Worm (Caenorhabditis elegans) whole organism, L4 larva: ENCODE measurements around the gene E_BE45912.2.

Experiments used
- F10B5.3 ChIP-seq: sonication (generic microtip); optimal IDR thresholded peaks from 2 replicates; lab custom pipeline; 2016; ENCODE audit warnings: mild to moderate bottlenecking, missing genetic modification characterization, missing compliant biosample characterization
- F26F4.8 ChIP-seq: fragments of 200-800 bp; sonication (Bioruptor generic); conservative IDR thresholded peaks from 2 replicates; pipeline ENCODE4 v1.3.6; 2022; ENCODE audit warnings: missing genetic modification characterization, missing compliant biosample characterization
- F44E2.7 ChIP-seq: fragments of 200-800 bp; sonication (Bioruptor generic); IDR thresholded peaks from 2 replicates; pipeline ENCODE4 v2.1.2; 2022; ENCODE audit warnings: missing genetic modification characterization, missing compliant biosample characterization
- F49E8.2 ChIP-seq: sonication (generic microtip); optimal IDR thresholded peaks from 2 replicates; lab custom pipeline; 2016; ENCODE audit warnings: missing compliant biosample characterization, mild to moderate bottlenecking, missing genetic modification characterization, borderline replicate concordance
- R02D3.7 ChIP-seq: fragments of 150-350 bp; sonication (generic microtip); optimal IDR thresholded peaks from 3 replicates; lab custom pipeline; 2014; ENCODE audit warnings: missing biosample characterization, missing genetic modification characterization
- T26A8.4 ChIP-seq: fragments of 200-800 bp; sonication (Bioruptor generic); IDR thresholded peaks from 2 replicates; pipeline ENCODE4 v1.3.6; 2022; ENCODE audit warnings: missing genetic modification characterization, missing compliant biosample characterization
- Y48G9A.11 ChIP-seq: fragments of 200-800 bp; sonication (Bioruptor generic); IDR thresholded peaks from 2 replicates; pipeline ENCODE4 v1.3.6; 2022; ENCODE audit warnings: missing genetic modification reagents, missing genetic modification characterization, missing compliant biosample characterization
- Y75B8A.6 ChIP-seq: fragments of 200-800 bp; sonication (Bioruptor generic); IDR thresholded peaks from 2 replicates; pipeline ENCODE4 v1.3.6; 2022; ENCODE audit warnings: missing genetic modification reagents, missing genetic modification characterization, missing compliant biosample characterization
- ZK337.2 ChIP-seq: fragments of 200-800 bp; sonication (Bioruptor generic); IDR thresholded peaks from 2 replicates; pipeline ENCODE4 v1.3.6; 2022; ENCODE audit warnings: missing genetic modification reagents, missing genetic modification characterization, missing compliant biosample characterization
- ZK546.5 ChIP-seq, 2 experiments: sonication (generic microtip); optimal IDR thresholded peaks; 2 replicates each; lab custom pipeline; 2017; ENCODE audit warnings: missing biosample characterization in 2 of 2, missing genetic modification characterization in 2 of 2
- arid-1 ChIP-seq: fragments of 200-800 bp; sonication (Bioruptor generic); conservative IDR thresholded peaks from 2 replicates; pipeline ENCODE4 v1.3.6; 2022; ENCODE audit warnings: missing genetic modification reagents, missing genetic modification characterization, missing compliant biosample characterization
- attf-4 ChIP-seq: sonication (generic microtip); optimal IDR thresholded peaks from 3 replicates; lab custom pipeline; 2017; ENCODE audit warnings: missing biosample characterization, missing genetic modification characterization
- ceh-20 ChIP-seq: fragments of 200-800 bp; sonication (Bioruptor generic); IDR thresholded peaks from 2 replicates; pipeline ENCODE4 v1.3.6; 2022; ENCODE audit warnings: missing genetic modification reagents, missing genetic modification characterization, missing compliant biosample characterization
- ceh-28 ChIP-seq: fragments of 150-350 bp; optimal IDR thresholded peaks from 2 replicates; lab custom pipeline; 2014; ENCODE audit warnings: missing biosample characterization, missing genetic modification reagents, missing genetic modification characterization
- ceh-32 ChIP-seq: sonication (generic microtip); optimal IDR thresholded peaks from 2 replicates; lab custom pipeline; 2016; ENCODE audit warnings: mild to moderate bottlenecking, missing genetic modification characterization, missing compliant biosample characterization; ENCODE audit not compliant: poor library complexity
- ceh-44 ChIP-seq: fragments of 200-800 bp; sonication (Bioruptor generic); IDR thresholded peaks from 2 replicates; pipeline ENCODE4 v1.3.6; 2022; ENCODE audit warnings: missing genetic modification reagents, missing genetic modification characterization, missing compliant biosample characterization
- daf-19 ChIP-seq: fragments of 200-800 bp; sonication (Bioruptor generic); conservative IDR thresholded peaks from 2 replicates; pipeline ENCODE4 v1.3.6; 2022; ENCODE audit warnings: missing genetic modification characterization, missing compliant biosample characterization
- dmd-8 ChIP-seq: fragments of 200-800 bp; sonication (Bioruptor generic); IDR thresholded peaks from 2 replicates; pipeline ENCODE4 v1.3.6; 2022; ENCODE audit warnings: missing genetic modification characterization, missing compliant biosample characterization
- dmd-9 ChIP-seq: fragments of 200-800 bp; sonication (Bioruptor generic); IDR thresholded peaks from 2 replicates; pipeline ENCODE4 v1.3.6; 2022; ENCODE audit warnings: missing genetic modification reagents, missing genetic modification characterization, missing compliant biosample characterization
- dpl-1 ChIP-seq: fragments of 150-350 bp; optimal IDR thresholded peaks from 2 replicates; lab custom pipeline; 2014; ENCODE audit warnings: missing biosample characterization, missing genetic modification reagents, missing genetic modification characterization
- dve-1 ChIP-seq: sonication (generic microtip); optimal IDR thresholded peaks from 2 replicates; lab custom pipeline; 2017; ENCODE audit warnings: antibody characterized with exemption, mild to moderate bottlenecking, missing genetic modification characterization, missing compliant biosample characterization; ENCODE audit not compliant: insufficient read depth
- fos-1 ChIP-seq: fragments of 150-350 bp; optimal IDR thresholded peaks from 2 replicates; lab custom pipeline; 2014; ENCODE audit warnings: missing biosample characterization, missing genetic modification characterization
- jun-1 ChIP-seq: fragments of 150-350 bp; optimal IDR thresholded peaks from 2 replicates; lab custom pipeline; 2014; ENCODE audit warnings: missing biosample characterization, missing genetic modification reagents, missing genetic modification characterization
- lim-7 ChIP-seq: fragments of 200-800 bp; sonication (Bioruptor generic); IDR thresholded peaks from 2 replicates; pipeline ENCODE4 v1.3.6; 2022; ENCODE audit warnings: missing genetic modification characterization, missing compliant biosample characterization
- lin-1 ChIP-seq: fragments of 200-800 bp; sonication (Bioruptor generic); IDR thresholded peaks from 2 replicates; pipeline ENCODE4 v1.3.6; 2022; ENCODE audit warnings: missing genetic modification reagents, missing genetic modification characterization, missing compliant biosample characterization
- lin-13 ChIP-seq: fragments of 150-350 bp; optimal IDR thresholded peaks from 2 replicates; lab custom pipeline; 2014; ENCODE audit warnings: missing biosample characterization, missing genetic modification reagents, missing genetic modification characterization
- lin-15B ChIP-seq: fragments of 150-350 bp; sonication (generic microtip); optimal IDR thresholded peaks from 3 replicates; lab custom pipeline; 2014; ENCODE audit warnings: missing biosample characterization, missing genetic modification characterization
- lin-29 ChIP-seq: fragments of 200-800 bp; sonication (Bioruptor generic); IDR thresholded peaks from 2 replicates; pipeline ENCODE4 v1.3.6; 2022; ENCODE audit warnings: missing genetic modification reagents, missing genetic modification characterization, missing compliant biosample characterization
- lin-38 ChIP-seq: fragments of 200-800 bp; sonication (Bioruptor generic); IDR thresholded peaks from 2 replicates; pipeline ENCODE4 v1.3.6; 2022; ENCODE audit warnings: missing genetic modification reagents, missing genetic modification characterization, missing compliant biosample characterization
- lin-39 ChIP-seq: fragments of 150-350 bp; optimal IDR thresholded peaks from 2 replicates; lab custom pipeline; 2014; ENCODE audit warnings: missing biosample characterization, missing genetic modification reagents, missing genetic modification characterization
- lsy-2 ChIP-seq, 2 experiments: fragments of 150-350 bp in 1 of 2; sonication (generic microtip) in 1 of 2; optimal IDR thresholded peaks; 2 replicates each; lab custom pipeline; 2014 to 2017; ENCODE audit warnings: missing biosample characterization in 2 of 2, missing genetic modification characterization in 2 of 2
- madf-5 ChIP-seq, 2 experiments: fragments of 200-800 bp; sonication (Bioruptor generic); IDR thresholded peaks; 2 replicates each; pipeline ENCODE4 v1.3.6; 2022; ENCODE audit warnings: missing compliant biosample characterization in 2 of 2, missing genetic modification characterization in 2 of 2
- mes-2 ChIP-seq: sonication (generic microtip); optimal IDR thresholded peaks from 2 replicates; lab custom pipeline; 2016; ENCODE audit warnings: missing genotype, mild to moderate bottlenecking, missing genetic modification characterization, missing compliant biosample characterization; ENCODE audit not compliant: poor library complexity, severe bottlenecking
- mxl-2 ChIP-seq: fragments of 200-800 bp; sonication (Bioruptor generic); conservative IDR thresholded peaks from 2 replicates; pipeline ENCODE4 v1.3.6; 2022; ENCODE audit warnings: missing genetic modification reagents, missing genetic modification characterization, missing compliant biosample characterization
- nhr-102 ChIP-seq: sonication (generic microtip); optimal IDR thresholded peaks from 2 replicates; lab custom pipeline; 2016; ENCODE audit warnings: mild to moderate bottlenecking, missing genetic modification characterization, moderate library complexity, missing compliant biosample characterization
- nhr-11 ChIP-seq: fragments of 150-350 bp; optimal IDR thresholded peaks from 2 replicates; lab custom pipeline; 2014; ENCODE audit warnings: missing biosample characterization, missing genetic modification characterization
- nhr-111 ChIP-seq: fragments of 200-800 bp; sonication (Bioruptor generic); optimal IDR thresholded peaks from 2 replicates; lab custom pipeline; 2018; ENCODE audit warnings: mild to moderate bottlenecking, missing genetic modification characterization, missing compliant biosample characterization
- nhr-237 ChIP-seq: sonication (generic microtip); optimal IDR thresholded peaks from 2 replicates; lab custom pipeline; 2017; ENCODE audit warnings: missing biosample characterization, missing genetic modification characterization
- nhr-41 ChIP-seq: fragments of 200-800 bp; sonication (Bioruptor generic); IDR thresholded peaks from 2 replicates; pipeline ENCODE4 v1.3.6; 2022; ENCODE audit warnings: missing genetic modification reagents, missing genetic modification characterization, missing compliant biosample characterization
- nhr-77 ChIP-seq: fragments of 150-350 bp; optimal IDR thresholded peaks from 2 replicates; lab custom pipeline; 2014; ENCODE audit warnings: missing biosample characterization, missing genetic modification characterization
- php-3 ChIP-seq: fragments of 200-800 bp; sonication (Bioruptor generic); IDR thresholded peaks from 2 replicates; pipeline ENCODE4 v1.3.6; 2022; ENCODE audit warnings: missing genetic modification reagents, missing genetic modification characterization, missing compliant biosample characterization
- rbr-2 ChIP-seq: sonication (generic microtip); optimal IDR thresholded peaks from 2 replicates; lab custom pipeline; 2016; ENCODE audit warnings: missing genotype, missing genetic modification characterization, missing compliant biosample characterization
- sdz-12 ChIP-seq: fragments of 200-800 bp; sonication (Bioruptor generic); optimal IDR thresholded peaks from 2 replicates; lab custom pipeline; 2018; ENCODE audit warnings: mild to moderate bottlenecking, missing genetic modification characterization, missing compliant biosample characterization
- snpc-1.2 ChIP-seq: fragments of 200-800 bp; sonication (Bioruptor generic); IDR thresholded peaks from 2 replicates; pipeline ENCODE4 v1.3.6; 2022; ENCODE audit warnings: missing genetic modification reagents, missing genetic modification characterization, missing compliant biosample characterization
- spr-1 ChIP-seq: sonication (generic microtip); optimal IDR thresholded peaks from 2 replicates; lab custom pipeline; 2016; ENCODE audit warnings: mild to moderate bottlenecking, missing genetic modification characterization, missing compliant biosample characterization
- tra-1 ChIP-seq: fragments of 200-800 bp; sonication (Bioruptor generic); IDR thresholded peaks from 2 replicates; pipeline ENCODE4 v1.3.6; 2022; ENCODE audit warnings: missing genetic modification reagents, missing genetic modification characterization, missing compliant biosample characterization
- unc-130 ChIP-seq: sonication (generic microtip); optimal IDR thresholded peaks from 2 replicates; lab custom pipeline; 2016; ENCODE audit warnings: missing genetic modification reagents, missing genetic modification characterization, missing compliant biosample characterization
- unc-39 ChIP-seq: sonication (generic microtip); optimal IDR thresholded peaks from 2 replicates; lab custom pipeline; 2017; ENCODE audit warnings: missing biosample characterization, missing genetic modification characterization
- unc-62 ChIP-seq, 3 experiments: fragments of 150-350 bp in 1 of 3; sonication (generic microtip); optimal IDR thresholded peaks in 2 of 3; peaks in 1 of 3; 1 replicate in 1 of 3; 2 replicates in 2 of 3; lab custom pipeline; 2014 to 2017; ENCODE audit warnings: missing biosample characterization in 3 of 3, missing genetic modification characterization in 3 of 3, missing genetic modification reagents in 3 of 3, missing genotype in 1 of 3
- zfp-2 ChIP-seq: sonication (generic microtip); optimal IDR thresholded peaks from 2 replicates; lab custom pipeline; 2016; ENCODE audit warnings: mild to moderate bottlenecking, missing genetic modification characterization, missing compliant biosample characterization
- ztf-11 ChIP-seq: fragments of 150-350 bp; optimal IDR thresholded peaks from 2 replicates; lab custom pipeline; 2014; ENCODE audit warnings: missing biosample characterization, missing genetic modification characterization

Gene E_BE45912.2

ce11 chrIII:1080536-1080935 is 49.6 kb upstream of the E_BE45912.2 start, which contains the start of the genes rab-18 and kbp-4 (continued):
- TF ChIP-seq php-3 (GFP tag; lab: Robert Waterston, UW), result no peak
- TF ChIP-seq F44E2.7 (GFP tag; lab: Robert Waterston, UW), result no peak
- TF ChIP-seq F10B5.3 (tag; lab: Kevin White, UChicago), result peak; percentile 13
- peak; percentile 96 for TF ChIP-seq lin-13
- TF ChIP-seq daf-19, result no peak
- peak; percentile 94 for TF ChIP-seq mes-2 (tag; lab: Kevin White, UChicago)
- TF ChIP-seq unc-130, result peak; percentile 90
- peak; percentile 97 for TF ChIP-seq nhr-77 (tag; lab: Kevin White, UChicago)
- TF ChIP-seq unc-39 (tag; lab: Kevin White, UChicago), result no peak
- TF ChIP-seq dmd-9 (GFP tag; lab: Robert Waterston, UW), result 0 out of 2 replicates have a peak, but pooled peaks have one; percentile 39
- TF ChIP-seq dpl-1 (GFP tag; lab: Kevin White, UChicago), result peak; percentile 99
- peak; percentile 98 for TF ChIP-seq dve-1 (tag; lab: Kevin White, UChicago)
- TF ChIP-seq lin-39, result no peak
- TF ChIP-seq T26A8.4 (GFP tag; lab: Robert Waterston, UW), result peak; percentile 76
- TF ChIP-seq lin-1 (GFP tag; lab: Robert Waterston, UW), result peak; percentile 39; the same call in 1 of the 2 replicates
- TF ChIP-seq lsy-2 (tag; optimal IDR thresholded peaks at IDR 0.05; lab: Kevin White, UChicago), result peak; percentile 85 to 97
- TF ChIP-seq Y75B8A.6 (GFP tag; lab: Robert Waterston, UW), result no peak
- TF ChIP-seq ceh-44 (GFP tag; lab: Robert Waterston, UW), result no peak
- no peak for TF ChIP-seq sdz-12 (GFP tag; lab: Kevin White, UChicago)
- peak; percentile 79 for TF ChIP-seq F49E8.2 (tag; lab: Kevin White, UChicago)
- peak; percentile 93 for TF ChIP-seq rbr-2 (tag; lab: Kevin White, UChicago)
- peak; percentile 76 for TF ChIP-seq spr-1 (tag; lab: Kevin White, UChicago)
- TF ChIP-seq zfp-2 (tag; lab: Kevin White, UChicago), result peak; percentile 88
- TF ChIP-seq ZK546.5 (tag; optimal IDR thresholded peaks at IDR 0.05; lab: Kevin White, UChicago), result peak in 1 of 2 experiments; percentile 56
- TF ChIP-seq lim-7 (GFP tag; lab: Robert Waterston, UW), result no peak
- peak; percentile 84 for TF ChIP-seq ceh-20 (GFP tag; lab: Robert Waterston, UW)
- TF ChIP-seq lin-15B (tag; lab: Kevin White, UChicago), result peak; percentile 85
- TF ChIP-seq dmd-8, result no peak
- TF ChIP-seq arid-1 (GFP tag; lab: Robert Waterston, UW), result peak; percentile 75
- no peak for TF ChIP-seq nhr-237 (tag; lab: Kevin White, UChicago)
- peak; percentile 41 for TF ChIP-seq ceh-28 (tag; lab: Kevin White, UChicago)
- no peak for TF ChIP-seq mxl-2
- no peak for TF ChIP-seq F26F4.8 (GFP tag; lab: Robert Waterston, UW)
- TF ChIP-seq madf-5 (GFP tag; IDR thresholded peaks at IDR 0.05; lab: Robert Waterston, UW), result no peak
- TF ChIP-seq lin-29 (GFP tag; lab: Robert Waterston, UW), result no peak
- TF ChIP-seq Y48G9A.11 (GFP tag; lab: Robert Waterston, UW), result peak; percentile 51; the same call in 1 of the 2 replicates
- no peak for TF ChIP-seq fos-1 (tag; lab: Kevin White, UChicago)
- no peak; the same call in 1 of the 2 replicates for TF ChIP-seq tra-1 (GFP tag; lab: Robert Waterston, UW)
- TF ChIP-seq R02D3.7 (tag; lab: Kevin White, UChicago), result no peak
- peak in 1 of 2 experiments; percentile 49 for TF ChIP-seq unc-62 (GFP tag; optimal IDR thresholded peaks at IDR 0.05 in 1 of 2; lab: Kevin White, UChicago)
- TF ChIP-seq unc-62 (tag; optimal IDR thresholded peaks at IDR 0.05; lab: Kevin White, UChicago), result no peak
- no peak for TF ChIP-seq nhr-111 (GFP tag; lab: Kevin White, UChicago)
- 0 out of 2 replicates have a peak, but pooled peaks have one; percentile 20 for TF ChIP-seq snpc-1.2
- peak; percentile 82 for TF ChIP-seq nhr-102
- TF ChIP-seq nhr-11 (tag; lab: Kevin White, UChicago), result peak; percentile 92
- TF ChIP-seq lin-38 (GFP tag; lab: Robert Waterston, UW), result peak; percentile 99
- no peak for TF ChIP-seq ceh-32 (tag; lab: Kevin White, UChicago)
- no peak for TF ChIP-seq ZK337.2 (GFP tag; lab: Robert Waterston, UW)
- TF ChIP-seq ztf-11 (tag; lab: Kevin White, UChicago), result no peak
- no peak for TF ChIP-seq nhr-41 (GFP tag; lab: Robert Waterston, UW)
- TF ChIP-seq attf-4 (tag; lab: Kevin White, UChicago), result no peak
- TF ChIP-seq jun-1 (tag; lab: Kevin White, UChicago), result no peak
